Fruit fly (Drosophila melanogaster): ENCODE data around the gene Oga.

The Oga gene

dm6 chr3R:21268873-21269272 is 50.0 kb downstream of the Oga start, which contains the start of gene Rab1 (continued):
- TF ChIP-seq CG34376 (GFP tag; optimal IDR thresholded peaks at IDR 0.05) = peak; percentile 54
- peak in 1 of 2 experiments; percentile 39 for TF ChIP-seq Hr78 (GFP tag; optimal IDR thresholded peaks at IDR 0.05)
- peak; percentile 6 for TF ChIP-seq eyg (GFP tag; optimal IDR thresholded peaks at IDR 0.05)
- TF ChIP-seq ATbp (GFP tag; optimal IDR thresholded peaks at IDR 0.05) = no peak
- TF ChIP-seq p53 (GFP tag; optimal IDR thresholded peaks at IDR 0.05) = no peak
- TF ChIP-seq CG15514 (GFP tag; optimal IDR thresholded peaks at IDR 0.05) = peak; percentile 98
- TF ChIP-seq Bteb2 (GFP tag; optimal IDR thresholded peaks at IDR 0.05) = peak; percentile 17
- TF ChIP-seq CG1529 (GFP tag; optimal IDR thresholded peaks at IDR 0.05) = no peak
- TF ChIP-seq CG3995 (GFP tag; optimal IDR thresholded peaks at IDR 0.05) = peak; percentile 35
- TF ChIP-seq fru (optimal IDR thresholded peaks at IDR 0.05) = no peak
- peak; percentile 97 for TF ChIP-seq MESR4 (GFP tag; optimal IDR thresholded peaks at IDR 0.05)
- TF ChIP-seq Ravus (GFP tag; IDR thresholded peaks at IDR 0.05) = no peak
- no peak for TF ChIP-seq Camta (GFP tag; optimal IDR thresholded peaks at IDR 0.05)
- peak; percentile 12 for TF ChIP-seq Meics (GFP tag; optimal IDR thresholded peaks at IDR 0.05)
- TF ChIP-seq CG7786 (GFP tag; optimal IDR thresholded peaks at IDR 0.05) = peak; percentile 43
- no peak for TF ChIP-seq CG7963 (GFP tag; IDR thresholded peaks at IDR 0.05; ENCODE audit: partially characterized antibody)
- TF ChIP-seq otp (GFP tag; IDR thresholded peaks at IDR 0.05) = no peak
- TF ChIP-seq CG13424 (tag; optimal IDR thresholded peaks at IDR 0.05) = peak; percentile 26
- TF ChIP-seq fu2 (GFP tag; optimal IDR thresholded peaks at IDR 0.05) = peak; percentile 35
- peak; percentile 32; the same call in 1 of the 2 replicates for TF ChIP-seq Bgb (GFP tag; IDR thresholded peaks at IDR 0.05; ENCODE audit: partially characterized antibody)
- TF ChIP-seq CG9609 (GFP tag; optimal IDR thresholded peaks at IDR 0.05) = peak; percentile 40
- no peak for TF ChIP-seq CG2129 (GFP tag; IDR thresholded peaks at IDR 0.05; ENCODE audit: partially characterized antibody)
- TF ChIP-seq ranshi (GFP tag; IDR thresholded peaks at IDR 0.05) = no peak
- TF ChIP-seq nerfin-1 (tag; optimal IDR thresholded peaks at IDR 0.05) = peak; percentile 7
- peak; percentile 59 for TF ChIP-seq zfh2 (GFP tag; optimal IDR thresholded peaks at IDR 0.05)
- peak; percentile 49 for TF ChIP-seq abd-A (tag; optimal IDR thresholded peaks at IDR 0.05)
- peak; percentile 62 for TF ChIP-seq CG12659 (GFP tag; optimal IDR thresholded peaks at IDR 0.05)
- peak; percentile 22 for TF ChIP-seq maf-S (GFP tag; optimal IDR thresholded peaks at IDR 0.05)
- no peak for TF ChIP-seq Dll (GFP tag; IDR thresholded peaks at IDR 0.05; ENCODE audit: partially characterized antibody)
- TF ChIP-seq ftz-f1 (GFP tag; optimal IDR thresholded peaks at IDR 0.05) = peak; percentile 56
- TF ChIP-seq zfh1 (GFP tag; IDR thresholded peaks at IDR 0.05) = no peak
- TF ChIP-seq kay (GFP tag; optimal IDR thresholded peaks at IDR 0.05) = peak; percentile 24
- TF ChIP-seq CG30020 (tag; optimal IDR thresholded peaks at IDR 0.05) = peak; percentile 1
- no peak for TF ChIP-seq Sox100B (GFP tag; optimal IDR thresholded peaks at IDR 0.05)
- TF ChIP-seq psq (GFP tag; optimal IDR thresholded peaks at IDR 0.05) = no peak
- no peak for TF ChIP-seq Vsx1 (GFP tag; optimal IDR thresholded peaks at IDR 0.05)
- TF ChIP-seq insv (GFP tag; optimal IDR thresholded peaks at IDR 0.05) = peak in 1 of 2 experiments; percentile 1
- peak; percentile 18 for TF ChIP-seq HmgD (GFP tag; optimal IDR thresholded peaks at IDR 0.05)
- no peak for TF ChIP-seq CG5180 (GFP tag; optimal IDR thresholded peaks at IDR 0.05)
- TF ChIP-seq yki (optimal IDR thresholded peaks at IDR 0.05) = no peak
- peak; percentile 1 for TF ChIP-seq sens (GFP tag)
- peak; percentile 2 for TF ChIP-seq CoRest (tag; optimal IDR thresholded peaks at IDR 0.05)
- TF ChIP-seq Rx (GFP tag; IDR thresholded peaks at IDR 0.05) = no peak
- TF ChIP-seq oc (tag; optimal IDR thresholded peaks at IDR 0.05) = peak; percentile 60
- TF ChIP-seq mirr (GFP tag; optimal IDR thresholded peaks at IDR 0.05) = peak; percentile 51
- TF ChIP-seq grau (tag; optimal IDR thresholded peaks at IDR 0.05) = peak; percentile 34
- no peak for TF ChIP-seq ham (GFP tag; IDR thresholded peaks at IDR 0.05)
- no peak for TF ChIP-seq CG6854 (GFP tag; optimal IDR thresholded peaks at IDR 0.05)
- TF ChIP-seq bsh (GFP tag; optimal IDR thresholded peaks at IDR 0.05) = peak in 1 of 2 experiments; percentile 2
- TF ChIP-seq NC2α (GFP tag; optimal IDR thresholded peaks at IDR 0.05) = no peak
- TF ChIP-seq C15 (GFP tag; IDR thresholded peaks at IDR 0.05) = no peak
